Fruit fly (Drosophila melanogaster): Measurements from ENCODE around the gene Sbat.

- TF ChIP-seq Max (GFP tag; optimal IDR thresholded peaks at IDR 0.05), result no peak
- TF ChIP-seq nerfin-1 (tag; optimal IDR thresholded peaks at IDR 0.05), result no peak
- no peak for TF ChIP-seq CG31441 (GFP tag; IDR thresholded peaks at IDR 0.05)
- no peak for TF ChIP-seq CkIIα-i1 (GFP tag; IDR thresholded peaks at IDR 0.05)
- no peak for TF ChIP-seq jing (GFP tag; optimal IDR thresholded peaks at IDR 0.05)
- TF ChIP-seq CG8290 (GFP tag; optimal IDR thresholded peaks at IDR 0.05), result no peak
- no peak for TF ChIP-seq CG8290 (tag; optimal IDR thresholded peaks at IDR 0.05)
- TF ChIP-seq Awh (GFP tag; IDR thresholded peaks at IDR 0.05), result no peak
Observed at dm6 chr2L:2887760-2888600, 9.8 kb downstream of the Sbat start.
